Fruit fly (Drosophila melanogaster) whole organism, embryonic: ENCODE measurements around the gene parvin.

Experiments
- ATbp ChIP-seq: fragments of 200-800 bp; sonication (Bioruptor generic); optimal IDR thresholded peaks from 2 replicates; lab custom pipeline; 2017; ENCODE audit warnings: missing biosample characterization, mild to moderate bottlenecking, missing genetic modification characterization, missing genetic modification reagents
- B-H2 ChIP-seq: fragments of 200-800 bp; sonication (Bioruptor generic); optimal IDR thresholded peaks from 2 replicates; lab custom pipeline; 2018; ENCODE audit warnings: missing biosample characterization, mild to moderate bottlenecking, missing genetic modification characterization
- C15 ChIP-seq: fragments of 200-800 bp; sonication (Bioruptor generic); IDR thresholded peaks from 3 replicates; pipeline ENCODE4 v1.3.6; 2022; ENCODE audit warnings: missing biosample characterization, missing genetic modification characterization
- CG10209 ChIP-seq: fragments of 200-800 bp; sonication (Bioruptor generic); optimal IDR thresholded peaks from 3 replicates; lab custom pipeline; 2017; ENCODE audit warnings: missing biosample characterization, mild to moderate bottlenecking, missing genetic modification characterization, missing genetic modification reagents
- CG10366 ChIP-seq: fragments of 200-800 bp; sonication (Bioruptor generic); IDR thresholded peaks from 2 replicates; pipeline ENCODE4 v1.3.6; 2022; ENCODE audit warnings: missing biosample characterization, missing genetic modification characterization
- CG10979 ChIP-seq: fragments of 200-800 bp; sonication (Bioruptor generic); optimal IDR thresholded peaks from 2 replicates; lab custom pipeline; 2018; ENCODE audit warnings: missing biosample characterization, mild to moderate bottlenecking, missing genetic modification characterization, moderate library complexity
- CG11504 ChIP-seq: fragments of 200-800 bp; sonication (Bioruptor generic); optimal IDR thresholded peaks from 3 replicates; lab custom pipeline; 2019; ENCODE audit warnings: missing biosample characterization, mild to moderate bottlenecking, missing genetic modification characterization, moderate library complexity
- CG12659 ChIP-seq: fragments of 200-800 bp; sonication (Bioruptor generic); optimal IDR thresholded peaks from 3 replicates; lab custom pipeline; 2017; ENCODE audit warnings: mild to moderate bottlenecking, missing biosample characterization, missing genetic modification reagents, missing genetic modification characterization
- CG16779 ChIP-seq: fragments of 200-800 bp; sonication (Bioruptor generic); IDR thresholded peaks from 2 replicates; pipeline ENCODE4 v1.3.6; 2022; ENCODE audit warnings: missing biosample characterization, missing genetic modification characterization
- CG17385 ChIP-seq: fragments of 200-800 bp; sonication (Bioruptor generic); optimal IDR thresholded peaks from 3 replicates; lab custom pipeline; 2018; ENCODE audit warnings: missing biosample characterization, mild to moderate bottlenecking, missing genetic modification characterization
- CG1832 ChIP-seq: fragments of 200-800 bp; sonication (Bioruptor generic); optimal IDR thresholded peaks from 2 replicates; lab custom pipeline; 2017; ENCODE audit warnings: missing biosample characterization, mild to moderate bottlenecking, missing genetic modification characterization, inconsistent platforms
- CG2116 ChIP-seq: fragments of 200-800 bp; sonication (Bioruptor generic); optimal IDR thresholded peaks from 3 replicates; lab custom pipeline; 2018; ENCODE audit warnings: missing biosample characterization, mild to moderate bottlenecking, missing genetic modification characterization
- CG31365 ChIP-seq: fragments of 200-800 bp; sonication (Bioruptor generic); optimal IDR thresholded peaks from 2 replicates; lab custom pipeline; 2018; ENCODE audit warnings: missing biosample characterization, mild to moderate bottlenecking, missing genetic modification characterization
- CG34376 ChIP-seq: fragments of 200-800 bp; sonication (Bioruptor generic); optimal IDR thresholded peaks from 2 replicates; lab custom pipeline; 2018; ENCODE audit warnings: missing biosample characterization, mild to moderate bottlenecking, missing genetic modification characterization
- CG34422 ChIP-seq: fragments of 200-800 bp; sonication (Bioruptor generic); IDR thresholded peaks from 3 replicates; pipeline ENCODE4 v1.3.6; 2022; ENCODE audit warnings: missing biosample characterization, missing genetic modification characterization
- CG7745 ChIP-seq: fragments of 200-800 bp; sonication (Bioruptor generic); optimal IDR thresholded peaks from 2 replicates; lab custom pipeline; 2018; ENCODE audit warnings: missing biosample characterization, mild to moderate bottlenecking, missing genetic modification characterization, moderate library complexity
- CG8388 ChIP-seq: fragments of 200-800 bp; sonication (Bioruptor generic); optimal IDR thresholded peaks from 2 replicates; lab custom pipeline; 2019; ENCODE audit warnings: missing biosample characterization, mild to moderate bottlenecking, missing genetic modification characterization, moderate library complexity
- CG8478 ChIP-seq: fragments of >200 bp; optimal IDR thresholded peaks from 2 replicates; lab custom pipeline; 2018
- CG9932 ChIP-seq: fragments of 200-800 bp; sonication (Bioruptor generic); IDR thresholded peaks from 2 replicates; pipeline ENCODE4 v1.3.6; 2022; ENCODE audit warnings: missing biosample characterization, missing genetic modification characterization
- Deaf1 ChIP-seq: fragments of 200-800 bp; optimal IDR thresholded peaks from 3 replicates; lab custom pipeline; 2019; ENCODE audit warnings: missing biosample characterization, mild to moderate bottlenecking, missing genetic modification characterization, moderate library complexity
- Dip3 ChIP-seq: fragments of 200-800 bp; sonication (Bioruptor generic); optimal IDR thresholded peaks from 3 replicates; lab custom pipeline; 2016; ENCODE audit warnings: missing biosample characterization, missing genetic modification characterization
- Dref ChIP-seq: fragments of 200-800 bp; sonication (Bioruptor generic); IDR thresholded peaks from 2 replicates; pipeline ENCODE4 v1.3.6; 2022; ENCODE audit warnings: missing biosample characterization, missing genetic modification characterization
- Eip74EF ChIP-seq, 2 experiments: fragments of 200-800 bp in 1 of 2; fragments of >200 bp in 1 of 2; sonication (Bioruptor generic) in 1 of 2; optimal IDR thresholded peaks; 2 replicates each; lab custom pipeline; 2017 to 2019; ENCODE audit warnings: missing biosample characterization in 2 of 2, missing genetic modification characterization in 2 of 2, mild to moderate bottlenecking in 1 of 2, moderate library complexity in 1 of 2
- HLH3B ChIP-seq: fragments of 200-800 bp; sonication (Bioruptor generic); IDR thresholded peaks from 2 replicates; pipeline ENCODE4 v1.3.6; 2022; ENCODE audit warnings: missing biosample characterization, missing genetic modification characterization
- Hey ChIP-seq: fragments of 200-800 bp; sonication (Bioruptor generic); optimal IDR thresholded peaks from 3 replicates; lab custom pipeline; 2018; ENCODE audit warnings: missing biosample characterization, mild to moderate bottlenecking, missing genetic modification characterization
- Jarid2 ChIP-seq: fragments of 200-800 bp; sonication (Bioruptor generic); optimal IDR thresholded peaks from 3 replicates; lab custom pipeline; 2017; ENCODE audit warnings: mild to moderate bottlenecking, missing biosample characterization, missing genetic modification reagents, missing genetic modification characterization
- NC2β ChIP-seq: fragments of 200-800 bp; sonication (Bioruptor generic); optimal IDR thresholded peaks from 2 replicates; lab custom pipeline; 2016; ENCODE audit warnings: missing biosample characterization, missing genetic modification characterization
- NFAT ChIP-seq: fragments of 200-800 bp; sonication (Bioruptor generic); IDR thresholded peaks from 2 replicates; pipeline ENCODE4 v1.3.6; 2022; ENCODE audit warnings: missing biosample characterization, missing genetic modification characterization
- Nf-YC ChIP-seq: fragments of 200-800 bp; optimal IDR thresholded peaks from 3 replicates; lab custom pipeline; 2019; ENCODE audit warnings: missing biosample characterization, mild to moderate bottlenecking, missing genetic modification characterization, moderate library complexity
- Rx ChIP-seq: fragments of 200-800 bp; sonication (Bioruptor generic); IDR thresholded peaks from 2 replicates; pipeline ENCODE4 v1.3.6; 2022; ENCODE audit warnings: missing biosample characterization, missing genetic modification characterization
- Scr ChIP-seq: fragments of 200-800 bp; sonication (Bioruptor generic); IDR thresholded peaks from 2 replicates; pipeline ENCODE4 v1.3.6; 2022; ENCODE audit warnings: missing biosample characterization, missing genetic modification characterization; ENCODE audit not compliant: partially characterized antibody
- Sin3A ChIP-seq: fragments of >200 bp; optimal IDR thresholded peaks from 2 replicates; lab custom pipeline; 2018
- TFAM ChIP-seq: fragments of 200-800 bp; sonication (Bioruptor generic); optimal IDR thresholded peaks from 2 replicates; lab custom pipeline; 2017; ENCODE audit warnings: missing biosample characterization, missing genetic modification characterization, inconsistent platforms
- abd-A ChIP-seq: fragments of 200-800 bp; sonication (Bioruptor generic); optimal IDR thresholded peaks from 3 replicates; lab custom pipeline; 2019; ENCODE audit warnings: missing biosample characterization, mild to moderate bottlenecking, missing genetic modification characterization, moderate library complexity
- amos ChIP-seq: fragments of 200-800 bp; sonication (Bioruptor generic); IDR thresholded peaks from 2 replicates; pipeline ENCODE4 v1.3.6; 2022; ENCODE audit warnings: missing biosample characterization, missing genetic modification characterization; ENCODE audit not compliant: partially characterized antibody
- aop ChIP-seq: fragments of 200-800 bp; sonication (Bioruptor generic); IDR thresholded peaks from 2 replicates; pipeline ENCODE4 v1.3.6; 2022; ENCODE audit warnings: missing biosample characterization, missing genetic modification characterization
- bbx ChIP-seq: fragments of 200-800 bp; sonication (Bioruptor generic); IDR thresholded peaks from 2 replicates; pipeline ENCODE4 v1.3.6; 2022; ENCODE audit warnings: missing biosample characterization, missing genetic modification characterization; ENCODE audit not compliant: partially characterized antibody
- ci ChIP-seq: fragments of 200-800 bp; sonication (Bioruptor generic); IDR thresholded peaks from 3 replicates; pipeline ENCODE4 v1.3.6; 2022; ENCODE audit warnings: missing biosample characterization, missing genetic modification characterization
- dmrt11E ChIP-seq: fragments of 200-800 bp; sonication (Bioruptor generic); optimal IDR thresholded peaks from 3 replicates; lab custom pipeline; 2018; ENCODE audit warnings: missing biosample characterization, mild to moderate bottlenecking, missing genetic modification characterization, moderate library complexity
- ftz-f1 ChIP-seq: fragments of 200-800 bp; sonication (Bioruptor generic); optimal IDR thresholded peaks from 2 replicates; lab custom pipeline; 2016; ENCODE audit warnings: missing biosample characterization, missing genetic modification characterization
- fu2 ChIP-seq: fragments of 200-800 bp; sonication (Bioruptor generic); optimal IDR thresholded peaks from 2 replicates; lab custom pipeline; 2016; ENCODE audit warnings: missing biosample characterization, missing genetic modification characterization
- gce ChIP-seq: fragments of 200-800 bp; sonication (Bioruptor generic); IDR thresholded peaks from 3 replicates; pipeline ENCODE4 v1.3.6; 2022; ENCODE audit warnings: missing biosample characterization, missing genetic modification characterization
- gsb ChIP-seq: fragments of 200-800 bp; sonication (Bioruptor generic); IDR thresholded peaks from 2 replicates; pipeline ENCODE4 v1.3.6; 2022; ENCODE audit warnings: missing biosample characterization, missing genetic modification characterization
- inv ChIP-seq: fragments of 200-800 bp; sonication (Bioruptor generic); IDR thresholded peaks from 2 replicates; pipeline ENCODE4 v1.3.6; 2022; ENCODE audit warnings: missing biosample characterization, missing genetic modification characterization; ENCODE audit not compliant: partially characterized antibody
- lab ChIP-seq: fragments of 200-800 bp; sonication (Bioruptor generic); optimal IDR thresholded peaks from 3 replicates; lab custom pipeline; 2017; ENCODE audit warnings: missing biosample characterization, missing genetic modification characterization, mild to moderate bottlenecking, moderate library complexity, missing genetic modification reagents
- org-1 ChIP-seq: fragments of 200-800 bp; sonication (Bioruptor generic); optimal IDR thresholded peaks from 2 replicates; lab custom pipeline; 2017; ENCODE audit warnings: missing biosample characterization, missing genetic modification characterization
- phol ChIP-seq: fragments of 200-800 bp; sonication (Bioruptor generic); optimal IDR thresholded peaks from 3 replicates; lab custom pipeline; 2018; ENCODE audit warnings: missing biosample characterization, mild to moderate bottlenecking, missing genetic modification characterization, moderate library complexity
- ranshi ChIP-seq: fragments of 200-800 bp; sonication (Bioruptor generic); IDR thresholded peaks from 2 replicates; pipeline ENCODE4 v1.3.6; 2022; ENCODE audit warnings: missing biosample characterization, missing genetic modification characterization
- seq ChIP-seq: fragments of 200-800 bp; sonication (Bioruptor generic); IDR thresholded peaks from 2 replicates; pipeline ENCODE4 v1.3.6; 2022; ENCODE audit warnings: missing biosample characterization, missing genetic modification characterization
- vfl ChIP-seq: fragments of 200-800 bp; sonication (Bioruptor generic); optimal IDR thresholded peaks from 2 replicates; lab custom pipeline; 2016; ENCODE audit warnings: missing biosample characterization, missing genetic modification characterization

The parvin gene

dm6 chrX:19750626-19751149 is 4.8 kb downstream of the parvin start, which contains the start of gene Abcd3 (continued):
- TF ChIP-seq gce (GFP tag; lab: Robert Waterston, UW) (0 out of 3 replicates have a peak, but pooled peaks have one; percentile 45), TFAM (GFP tag; lab: Kevin White, UChicago) (no peak), Dref (GFP tag; lab: Robert Waterston, UW) (peak; percentile 81), vfl (GFP tag; lab: Kevin White, UChicago) (peak; percentile 62), CG34422 (GFP tag; lab: Robert Waterston, UW) (peak; percentile 70), fu2 (no peak), amos (GFP tag; lab: Robert Waterston, UW) (peak; percentile 66), Hey (tag; lab: Kevin White, UChicago) (peak; percentile 26), phol (tag; lab: Kevin White, UChicago) (no peak), Dip3 (no peak), seq (GFP tag; lab: Robert Waterston, UW) (peak; percentile 68; the same call in 1 of the 2 replicates), CG9932 (GFP tag; lab: Robert Waterston, UW) (peak; percentile 60), ci (GFP tag; lab: Robert Waterston, UW) (peak; percentile 68; the same call in 1 of the 3 replicates), Jarid2 (GFP tag; lab: Kevin White, UChicago) (peak; percentile 91), CG8388 (GFP tag; lab: Kevin White, UChicago) (no peak), Sin3A (lab: Kevin White, UChicago) (peak; percentile 20), CG1832 (GFP tag; lab: Kevin White, UChicago) (peak; percentile 87), Nf-YC (tag; lab: Kevin White, UChicago) (peak; percentile 65), HLH3B (GFP tag; lab: Robert Waterston, UW) (no peak; the same call in 1 of the 2 replicates), lab (GFP tag; lab: Kevin White, UChicago) (peak; percentile 70), aop (GFP tag; lab: Robert Waterston, UW) (no peak), CG10209 (GFP tag; lab: Kevin White, UChicago) (peak; percentile 26), bbx (GFP tag; lab: Robert Waterston, UW) (peak; percentile 65), inv (GFP tag; lab: Robert Waterston, UW) (peak; percentile 53), CG17385 (GFP tag; lab: Kevin White, UChicago) (peak; percentile 100), abd-A (tag; lab: Kevin White, UChicago) (no peak), dmrt11E (no peak), Rx (GFP tag; lab: Robert Waterston, UW) (no peak), C15 (no peak), Scr (peak; percentile 68), NC2β (GFP tag; lab: Kevin White, UChicago) (peak; percentile 39), NFAT (GFP tag; lab: Robert Waterston, UW) (no peak; the same call in 1 of the 2 replicates), CG10366 (GFP tag; lab: Robert Waterston, UW) (peak; percentile 34; the same call in 1 of the 2 replicates), CG16779 (no peak), CG34376 (GFP tag; lab: Kevin White, UChicago) (peak; percentile 88), ranshi (GFP tag; lab: Robert Waterston, UW) (no peak), org-1 (GFP tag; lab: Kevin White, UChicago) (no peak), CG7745 (tag; lab: Kevin White, UChicago) (no peak), ATbp (GFP tag; lab: Kevin White, UChicago) (no peak), CG10979 (tag; lab: Kevin White, UChicago) (peak; percentile 43), CG12659 (peak; percentile 64), ftz-f1 (peak; percentile 70), CG8478 (lab: Kevin White, UChicago) (no peak), CG11504 (peak; percentile 10), gsb (GFP tag; lab: Robert Waterston, UW) (no peak), CG2116 (GFP tag; lab: Kevin White, UChicago) (peak; percentile 56), Eip74EF (GFP tag; optimal IDR thresholded peaks at IDR 0.05; lab: Kevin White, UChicago) (peak in 1 of 2 experiments; percentile 59), Deaf1 (peak; percentile 42), CG31365 (tag; lab: Kevin White, UChicago) (peak; percentile 23), B-H2 (peak; percentile 47)
